Worm (Caenorhabditis elegans): ENCODE measurements around the gene hsp-110.

Gene hsp-110

ce11 chrIII:8398411-8398810, 48.3 kb downstream of the hsp-110 start, which contains the start of gene ZK353.2 (continued):
- TF ChIP-seq ceh-22 (tag; optimal IDR thresholded peaks at IDR 0.05), result no peak

- TF ChIP-seq fax-1 (tag; optimal IDR thresholded peaks at IDR 0.05) (no peak), Y22D7AL.16 (tag; optimal IDR thresholded peaks at IDR 0.05) (no peak)
These were observed 51.0 kb downstream of the hsp-110 start, which contains the start of gene ZK353.3 for ce11 chrIII:8395685-8396084. TSS of gene ZK353.3 (plus strand) at chrIII:8395985.

ce11 chrIII:8394374-8395302, 52.1 kb downstream of the hsp-110 start, which contains the start of gene ZK353.10:
TSS of gene ZK353.10 (minus strand) at chrIII:8394424.
- TF ChIP-seq pag-3 (tag; optimal IDR thresholded peaks at IDR 0.05; ENCODE audit: borderline replicate concordance) (no peak), hlh-8 (tag; optimal IDR thresholded peaks at IDR 0.05) (no peak), npax-4 (tag; optimal IDR thresholded peaks at IDR 0.05) (no peak), fkh-6 (tag; optimal IDR thresholded peaks at IDR 0.05) (no peak), T23F11.4 (GFP tag; optimal IDR thresholded peaks at IDR 0.05) (no peak), ceh-2 (tag; optimal IDR thresholded peaks at IDR 0.05) (no peak), syd-9 (tag; optimal IDR thresholded peaks at IDR 0.05) (no peak), sox-4 (tag; optimal IDR thresholded peaks at IDR 0.05) (no peak), F13H6.1 (tag; optimal IDR thresholded peaks at IDR 0.05) (no peak), ceh-9 (tag; optimal IDR thresholded peaks at IDR 0.05) (no peak), ceh-24 (tag; optimal IDR thresholded peaks at IDR 0.05) (no peak)
